Worm (Caenorhabditis elegans): ENCODE results near the gene C07B5.4.
A peak's percentile ranks its signal among the peaks of the same experiment; 100 is the strongest.

The C07B5.4 gene

DNA sequence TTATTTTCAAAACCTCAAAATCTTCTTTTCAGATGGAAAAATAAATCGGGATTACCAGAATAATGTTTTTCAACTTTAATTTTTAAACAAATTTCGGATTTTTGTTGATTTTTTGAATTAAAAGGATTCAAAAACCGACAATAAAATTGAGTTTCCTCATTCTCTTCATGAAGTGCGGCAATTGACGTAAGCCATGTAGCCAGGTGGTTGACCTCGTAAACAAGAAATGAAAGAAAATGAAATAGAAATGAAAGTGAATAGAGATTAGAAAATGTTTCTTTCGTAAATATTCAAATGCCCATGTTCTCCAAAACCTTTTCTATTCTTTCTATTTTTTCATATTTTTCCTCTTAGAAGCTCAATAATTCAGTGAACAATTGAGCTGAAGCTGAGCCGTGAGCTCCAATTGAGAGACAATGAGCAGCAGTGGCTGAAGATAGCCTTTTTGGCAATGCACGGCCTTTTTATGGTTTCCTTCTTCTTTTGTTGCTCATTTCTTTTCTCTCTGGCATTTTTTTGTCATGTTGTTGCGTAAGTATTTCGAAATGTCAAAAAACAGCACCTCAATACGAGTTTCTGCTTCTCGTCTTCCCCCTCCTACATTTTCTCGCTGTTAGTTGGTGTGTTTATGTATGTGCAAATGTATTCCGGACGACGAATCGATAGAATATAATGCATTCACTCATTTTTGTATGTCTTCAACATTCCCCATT, 20.4 kb downstream of the C07B5.4 start:
- TF ChIP-seq snpc-4 (tag; optimal IDR thresholded peaks at IDR 0.05) (no peak), nhr-12 (tag; optimal IDR thresholded peaks at IDR 0.05) (no peak), unc-39 (tag; optimal IDR thresholded peaks at IDR 0.05) (no peak), elt-3 (tag; optimal IDR thresholded peaks at IDR 0.05) (no peak), pha-4 (tag; optimal IDR thresholded peaks at IDR 0.05) (no peak), drap-1 (GFP tag; optimal IDR thresholded peaks at IDR 0.05) (no peak), lsy-2 (tag; optimal IDR thresholded peaks at IDR 0.05) (no peak), zip-8 (tag; optimal IDR thresholded peaks at IDR 0.05) (no peak), lin-32 (GFP tag; optimal IDR thresholded peaks at IDR 0.05) (no peak), mep-1 (tag; optimal IDR thresholded peaks at IDR 0.05) (no peak), nhr-76 (tag; optimal IDR thresholded peaks at IDR 0.05) (no peak), mls-2 (tag; optimal IDR thresholded peaks at IDR 0.05) (no peak), mab-5 (tag; optimal IDR thresholded peaks at IDR 0.05) (no peak), bed-3 (GFP tag; optimal IDR thresholded peaks at IDR 0.05) (no peak)

- no peak for TF ChIP-seq sem-2 (GFP tag; optimal IDR thresholded peaks at IDR 0.05)
- no peak for TF ChIP-seq unc-62 (GFP tag; optimal IDR thresholded peaks at IDR 0.05)
- no peak for TF ChIP-seq mls-2 (tag; optimal IDR thresholded peaks at IDR 0.05)
- TF ChIP-seq mab-5 (tag; optimal IDR thresholded peaks at IDR 0.05) = no peak
- TF ChIP-seq M03D4.4 (tag; optimal IDR thresholded peaks at IDR 0.05) = no peak
- TF ChIP-seq drap-1 (GFP tag; optimal IDR thresholded peaks at IDR 0.05) = no peak
- no peak for TF ChIP-seq ceh-43 (GFP tag; optimal IDR thresholded peaks at IDR 0.05)
- no peak for TF ChIP-seq blmp-1 (tag; optimal IDR thresholded peaks at IDR 0.05)
- no peak for TF ChIP-seq lsy-2 (tag; optimal IDR thresholded peaks at IDR 0.05)
- TF ChIP-seq unc-39 (tag; optimal IDR thresholded peaks at IDR 0.05) = no peak
- no peak for TF ChIP-seq nhr-12 (tag; optimal IDR thresholded peaks at IDR 0.05)
Measured at ce11 chrX:9550519-9550918, 21.1 kb downstream of the C07B5.4 start.

DNA sequence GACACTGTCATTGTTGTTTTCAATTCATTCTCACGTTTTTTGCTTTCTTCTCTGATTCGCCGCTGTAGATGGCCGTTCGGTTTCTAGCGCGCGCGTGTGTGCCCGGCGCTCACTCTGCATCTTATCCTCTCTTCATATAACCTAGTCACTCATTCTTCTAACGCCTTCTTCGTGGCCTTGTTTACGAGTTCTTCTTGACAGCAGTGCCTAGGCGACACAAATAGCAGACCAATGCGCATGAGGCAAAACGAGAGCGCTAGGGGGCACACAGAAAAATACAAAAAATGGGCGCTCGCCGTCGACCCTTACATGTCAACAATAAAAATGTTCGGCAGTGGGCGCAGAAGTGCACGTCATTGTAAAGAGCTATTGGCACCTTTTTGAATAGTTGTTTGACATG, 21.7 kb downstream of the C07B5.4 start:
- TF ChIP-seq nhr-76 (tag; optimal IDR thresholded peaks at IDR 0.05) (no peak), ham-2 (GFP tag; optimal IDR thresholded peaks at IDR 0.05) (peak; percentile 64)

ce11 chrX:9552404-9552803, 22.9 kb downstream of the C07B5.4 start:
- TF ChIP-seq unc-39 (tag; optimal IDR thresholded peaks at IDR 0.05) = no peak
- TF ChIP-seq ham-2 (GFP tag; optimal IDR thresholded peaks at IDR 0.05) = no peak
- no peak for TF ChIP-seq ceh-83 (GFP tag; optimal IDR thresholded peaks at IDR 0.05)

DNA sequence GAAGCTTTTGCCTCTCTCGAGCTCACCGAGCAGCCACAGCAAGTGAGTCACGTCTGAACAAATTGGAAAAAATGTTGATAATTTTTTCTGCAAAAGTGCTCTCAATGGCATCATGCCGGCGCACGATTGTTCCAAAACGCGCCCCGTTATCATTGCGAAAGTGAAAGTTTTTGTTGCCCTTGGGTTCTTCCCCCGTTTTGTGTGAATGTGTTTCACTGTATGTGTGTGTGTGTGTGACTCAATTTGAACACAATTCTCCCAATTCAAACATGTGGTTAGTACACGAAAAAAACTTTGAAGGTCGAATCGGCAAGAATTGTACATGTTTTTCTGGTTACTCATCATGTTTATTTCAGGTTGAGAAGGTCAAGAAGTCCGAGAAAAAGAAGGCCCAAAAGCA, 23.6 kb downstream of the C07B5.4 start:
- TF ChIP-seq sptf-1 (tag; optimal IDR thresholded peaks at IDR 0.05) (no peak), M03D4.4 (tag; optimal IDR thresholded peaks at IDR 0.05) (no peak), ztf-11 (tag; optimal IDR thresholded peaks at IDR 0.05) (no peak), lin-13 (tag; optimal IDR thresholded peaks at IDR 0.05) (no peak), unc-120 (tag; optimal IDR thresholded peaks at IDR 0.05; ENCODE audit: poor library complexity, severe bottlenecking) (no peak), ceh-39 (tag; optimal IDR thresholded peaks at IDR 0.05) (no peak), unc-39 (tag; optimal IDR thresholded peaks at IDR 0.05) (no peak), tbx-8 (GFP tag; optimal IDR thresholded peaks at IDR 0.05) (no peak), pha-4 (tag; optimal IDR thresholded peaks at IDR 0.05) (no peak), nhr-76 (tag; optimal IDR thresholded peaks at IDR 0.05) (no peak), nhr-12 (tag; optimal IDR thresholded peaks at IDR 0.05) (no peak), flh-1 (GFP tag; optimal IDR thresholded peaks at IDR 0.05) (no peak), ceh-43 (GFP tag; optimal IDR thresholded peaks at IDR 0.05) (no peak), mls-2 (tag; optimal IDR thresholded peaks at IDR 0.05) (no peak), lin-32 (GFP tag; optimal IDR thresholded peaks at IDR 0.05) (no peak), mep-1 (tag; optimal IDR thresholded peaks at IDR 0.05) (no peak), elt-1 (tag; optimal IDR thresholded peaks at IDR 0.05; ENCODE audit: borderline replicate concordance, insufficient read depth) (no peak), zip-8 (tag; optimal IDR thresholded peaks at IDR 0.05) (no peak), ham-2 (GFP tag; optimal IDR thresholded peaks at IDR 0.05) (no peak), nhr-28 (tag; optimal IDR thresholded peaks at IDR 0.05) (no peak)
